Worm (Caenorhabditis elegans): ENCODE data around the gene clec-218.

ce11 chrV:8304461-8305195, 3.1 kb upstream of the clec-218 start, which contains the start of gene W02D7.11:
- TF ChIP-seq mep-1 (tag; optimal IDR thresholded peaks at IDR 0.05) (no peak), pha-4 (tag; optimal IDR thresholded peaks at IDR 0.05) (no peak), snpc-4 (tag; optimal IDR thresholded peaks at IDR 0.05) (no peak), nhr-12 (tag; optimal IDR thresholded peaks at IDR 0.05) (no peak), lin-32 (GFP tag; optimal IDR thresholded peaks at IDR 0.05) (no peak), unc-62 (GFP tag; optimal IDR thresholded peaks at IDR 0.05) (no peak), nhr-76 (tag; optimal IDR thresholded peaks at IDR 0.05) (no peak)
